Worm (Caenorhabditis elegans) whole organism, young adult: Measurements from ENCODE around the gene mlck-1.

ENCODE experiments used
- C06A6.2 ChIP-seq: fragments of 200-800 bp; sonication (Bioruptor generic); conservative IDR thresholded peaks from 2 replicates; pipeline ENCODE4 v1.3.6; 2022; ENCODE audit warnings: missing genetic modification characterization, missing compliant biosample characterization
- F22D6.2 ChIP-seq: sonication (generic microtip); optimal IDR thresholded peaks from 2 replicates; lab custom pipeline; 2016; ENCODE audit warnings: mild to moderate bottlenecking, missing genetic modification characterization, missing compliant biosample characterization
- Y67H2A.10 ChIP-seq: fragments of 200-800 bp; sonication (Bioruptor generic); conservative IDR thresholded peaks from 2 replicates; pipeline ENCODE4 v1.3.6; 2022; ENCODE audit warnings: missing genetic modification reagents, missing genetic modification characterization, missing compliant biosample characterization
- Y79H2A.3 ChIP-seq: fragments of 200-800 bp; sonication (Bioruptor generic); conservative IDR thresholded peaks from 2 replicates; pipeline ENCODE4 v1.3.6; 2022; ENCODE audit warnings: missing genetic modification reagents, missing genetic modification characterization, missing compliant biosample characterization
- ama-1 ChIP-seq, 3 experiments: fragments of 150-350 bp in 1 of 3; sonication (generic microtip) in 2 of 3; optimal IDR thresholded peaks; 2 replicates each; lab custom pipeline; 2014 to 2018; ENCODE audit warnings: missing biosample characterization in 2 of 3, missing genetic modification characterization in 2 of 3, missing genetic modification reagents in 2 of 3
- lin-54 ChIP-seq: fragments of 200-800 bp; sonication (Bioruptor generic); optimal IDR thresholded peaks from 2 replicates; lab custom pipeline; 2018; ENCODE audit warnings: mild to moderate bottlenecking, missing genetic modification characterization, missing compliant biosample characterization
- mes-4 ChIP-seq: sonication (generic microtip); optimal IDR thresholded peaks from 2 replicates; lab custom pipeline; 2016; ENCODE audit warnings: missing genotype, missing genetic modification characterization, missing compliant biosample characterization
- sea-2 ChIP-seq: fragments of 200-800 bp; sonication (Bioruptor generic); IDR thresholded peaks from 2 replicates; pipeline ENCODE4 v1.3.6; 2022; ENCODE audit warnings: missing genetic modification characterization, missing compliant biosample characterization
- snpc-4 ChIP-seq, 5 experiments: fragments of 150-350 bp in 1 of 5; sonication (generic microtip) in 4 of 5; optimal IDR thresholded peaks; 2 replicates each; lab custom pipeline; 2014 to 2018; ENCODE audit warnings: missing genetic modification characterization in 5 of 5, missing biosample characterization in 3 of 5, antibody characterized with exemption in 2 of 5, mild to moderate bottlenecking in 2 of 5, missing compliant biosample characterization in 2 of 5, missing genotype in 2 of 5, moderate library complexity in 2 of 5, missing genetic modification reagents in 1 of 5
- unc-62 ChIP-seq: fragments of 150-350 bp; optimal IDR thresholded peaks from 2 replicates; lab custom pipeline; 2014; ENCODE audit warnings: missing biosample characterization, missing genetic modification reagents, missing genetic modification characterization
- ztf-26 ChIP-seq: sonication (generic microtip); optimal IDR thresholded peaks from 2 replicates; lab custom pipeline; 2017; ENCODE audit warnings: missing genetic modification characterization, missing compliant biosample characterization

DNA sequence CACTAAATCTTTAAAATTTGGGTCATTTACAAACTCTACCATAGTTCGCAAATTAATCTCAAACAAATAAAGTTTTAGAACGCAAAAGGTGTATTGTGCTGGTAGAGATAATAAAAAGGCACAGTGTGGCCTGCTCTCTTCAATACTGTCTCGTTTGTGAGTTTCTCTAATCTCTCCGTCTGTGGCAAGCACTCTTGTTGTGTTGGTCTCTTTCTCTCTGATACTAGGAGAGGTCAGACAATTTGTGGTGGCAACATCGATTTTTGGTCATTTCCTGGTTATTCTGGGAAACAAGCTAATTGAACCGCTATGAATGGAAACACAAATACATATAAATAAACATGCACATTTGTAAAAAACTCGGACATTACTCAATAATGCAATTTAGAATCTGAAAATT is 4.6 kb upstream of the mlck-1 start, which contains the start of gene ZC373.5:
- TF ChIP-seq C06A6.2 (GFP tag; lab: Robert Waterston, UW) (no peak), ama-1 (optimal IDR thresholded peaks at IDR 0.05; lab: Kevin White, UChicago) (no peak), ama-1 (GFP tag; optimal IDR thresholded peaks at IDR 0.05; lab: Kevin White, UChicago) (no peak), F22D6.2 (tag; lab: Kevin White, UChicago) (no peak), lin-54 (no peak), Y67H2A.10 (GFP tag; lab: Robert Waterston, UW) (no peak), mes-4 (tag; lab: Kevin White, UChicago) (no peak), ztf-26 (tag; lab: Kevin White, UChicago) (no peak), snpc-4 (GFP tag; optimal IDR thresholded peaks at IDR 0.05; lab: Kevin White, UChicago) (no peak), snpc-4 (tag; optimal IDR thresholded peaks at IDR 0.05; lab: Kevin White, UChicago) (no peak), Y79H2A.3 (GFP tag; lab: Robert Waterston, UW) (no peak), sea-2 (no peak), unc-62 (GFP tag; lab: Kevin White, UChicago) (no peak)
